Worm (Caenorhabditis elegans): ENCODE results near the gene srap-1.

The srap-1 gene

ce11 chrII:11202581-11203271, at the start of gene srap-1:
Gene srap-1, plus strand, starts transcription at chrII:11203221.
- no peak for TF ChIP-seq ztf-11 (tag; optimal IDR thresholded peaks at IDR 0.05)
- TF ChIP-seq nhr-85 (tag): peak; percentile 68
- TF ChIP-seq vab-15 (tag; optimal IDR thresholded peaks at IDR 0.05): no peak
- no peak for TF ChIP-seq efl-1 (optimal IDR thresholded peaks at IDR 0.05)
- TF ChIP-seq efl-1 (GFP tag; optimal IDR thresholded peaks at IDR 0.05 in 1 of 2): no peak
- no peak for TF ChIP-seq efl-3 (GFP tag; optimal IDR thresholded peaks at IDR 0.05)
- TF ChIP-seq lin-14 (GFP tag; optimal IDR thresholded peaks at IDR 0.05): peak; percentile 8
- peak; percentile 56 for TF ChIP-seq grh-1 (GFP tag; IDR thresholded peaks at IDR 0.05)
- TF ChIP-seq aly-2 (tag; optimal IDR thresholded peaks at IDR 0.05): no peak
- TF ChIP-seq tlp-1 (tag; optimal IDR thresholded peaks at IDR 0.05): no peak
- TF ChIP-seq blmp-1 (tag; optimal IDR thresholded peaks at IDR 0.05): peak; percentile 48

- no peak for TF ChIP-seq fkh-4 (tag; optimal IDR thresholded peaks at IDR 0.05; ENCODE audit: borderline replicate concordance)
- peak; percentile 72 for TF ChIP-seq elt-2 (tag; optimal IDR thresholded peaks at IDR 0.05)
Measured at ce11 chrII:11153800-11154199, 49.2 kb upstream of the srap-1 start.

- no peak for TF ChIP-seq ama-1 (optimal IDR thresholded peaks at IDR 0.05)
- peak; percentile 12 for TF ChIP-seq elt-2 (tag; optimal IDR thresholded peaks at IDR 0.05)
- no peak for TF ChIP-seq tlp-1 (tag; optimal IDR thresholded peaks at IDR 0.05)
- no peak for TF ChIP-seq aly-2 (tag; optimal IDR thresholded peaks at IDR 0.05)
Measured at ce11 chrII:11154957-11155356, 48.1 kb upstream of the srap-1 start.

ce11 chrII:11155400-11155799, 47.6 kb upstream of the srap-1 start:
- TF ChIP-seq lsy-2 (tag; optimal IDR thresholded peaks at IDR 0.05) (no peak), zag-1 (tag; optimal IDR thresholded peaks at IDR 0.05) (no peak), fkh-10 (GFP tag; optimal IDR thresholded peaks at IDR 0.05) (no peak), lin-15B (tag; optimal IDR thresholded peaks at IDR 0.05) (no peak)

- TF ChIP-seq elt-2 (tag; optimal IDR thresholded peaks at IDR 0.05) (peak; percentile 68), lin-35 (GFP tag; optimal IDR thresholded peaks at IDR 0.05) (peak in 1 of 2 experiments; percentile 17), nhr-84 (tag; optimal IDR thresholded peaks at IDR 0.05) (no peak), nhr-20 (tag; optimal IDR thresholded peaks at IDR 0.05) (no peak), ceh-63 (GFP tag; optimal IDR thresholded peaks at IDR 0.05) (no peak), nhr-47 (tag; optimal IDR thresholded peaks at IDR 0.05) (no peak), egl-27 (tag; optimal IDR thresholded peaks at IDR 0.05) (no peak), efl-1 (optimal IDR thresholded peaks at IDR 0.05) (no peak), efl-1 (GFP tag; optimal IDR thresholded peaks at IDR 0.05 in 1 of 2) (peak in 1 of 2 experiments; percentile 11)
Measured at ce11 chrII:11156160-11156559, 46.9 kb upstream of the srap-1 start.

ce11 chrII:11157660-11158059, 45.4 kb upstream of the srap-1 start:
- no peak for TF ChIP-seq mef-2 (tag; optimal IDR thresholded peaks at IDR 0.05)
- peak; percentile 5 for TF ChIP-seq F16B12.6 (tag; optimal IDR thresholded peaks at IDR 0.05)
- no peak for TF ChIP-seq ama-1 (optimal IDR thresholded peaks at IDR 0.05)
- TF ChIP-seq tbx-2 (tag; optimal IDR thresholded peaks at IDR 0.05): peak; percentile 57
- peak; percentile 21 for TF ChIP-seq nhr-77 (tag; optimal IDR thresholded peaks at IDR 0.05)
- peak in 1 of 2 experiments; percentile 3 for TF ChIP-seq mdl-1 (tag; optimal IDR thresholded peaks at IDR 0.05)
- TF ChIP-seq snu-23 (GFP tag; optimal IDR thresholded peaks at IDR 0.05): peak; percentile 74
- peak; percentile 63 for TF ChIP-seq nhr-20 (tag; optimal IDR thresholded peaks at IDR 0.05)
- peak; percentile 56 for TF ChIP-seq lin-14 (GFP tag; optimal IDR thresholded peaks at IDR 0.05)
- TF ChIP-seq unc-30 (tag; optimal IDR thresholded peaks at IDR 0.05): no peak
- TF ChIP-seq C34B4.2 (tag; optimal IDR thresholded peaks at IDR 0.05): no peak
- no peak for TF ChIP-seq ets-5 (GFP tag; IDR thresholded peaks at IDR 0.05)
- TF ChIP-seq nhr-19 (GFP tag; conservative IDR thresholded peaks at IDR 0.05): peak; percentile 70
- no peak for TF ChIP-seq fkh-4 (tag; optimal IDR thresholded peaks at IDR 0.05; ENCODE audit: borderline replicate concordance)
- TF ChIP-seq dsc-1 (tag; optimal IDR thresholded peaks at IDR 0.05): peak; percentile 51
- TF ChIP-seq efl-1 (optimal IDR thresholded peaks at IDR 0.05): peak; percentile 42 to 52
- TF ChIP-seq efl-1 (GFP tag; optimal IDR thresholded peaks at IDR 0.05 in 1 of 2): peak; percentile 40 to 95
- TF ChIP-seq C16A3.4 (tag; optimal IDR thresholded peaks at IDR 0.05): peak; percentile 53
- no peak for TF ChIP-seq efl-3 (GFP tag; optimal IDR thresholded peaks at IDR 0.05)
- no peak for TF ChIP-seq ceh-88 (GFP tag; IDR thresholded peaks at IDR 0.05)
- TF ChIP-seq xbp-1 (tag; optimal IDR thresholded peaks at IDR 0.05): peak; percentile 42
- no peak for TF ChIP-seq sup-37 (GFP tag; optimal IDR thresholded peaks at IDR 0.05)
- TF ChIP-seq lsy-2 (tag; optimal IDR thresholded peaks at IDR 0.05): peak; percentile 34 to 62
- peak; percentile 70 for TF ChIP-seq nhr-47 (tag; optimal IDR thresholded peaks at IDR 0.05)
- peak; percentile 55 for TF ChIP-seq unc-130 (tag; optimal IDR thresholded peaks at IDR 0.05)
- peak; percentile 59 for TF ChIP-seq snpc-4 (tag; optimal IDR thresholded peaks at IDR 0.05)
- TF ChIP-seq nhr-237 (tag; optimal IDR thresholded peaks at IDR 0.05): no peak
